Fruit fly (Drosophila melanogaster) whole organism, pupa: ENCODE results near the gene CG33159.

ENCODE experiments used
- CG12605 ChIP-seq: fragments of 200-800 bp; sonication (Bioruptor generic); IDR thresholded peaks from 2 replicates; pipeline ENCODE4 v1.3.6; 2022; ENCODE audit warnings: missing biosample characterization, missing genetic modification characterization
- CG13204 ChIP-seq: fragments of 200-800 bp; sonication (Bioruptor generic); optimal IDR thresholded peaks from 2 replicates; lab custom pipeline; 2018; ENCODE audit warnings: missing biosample characterization, mild to moderate bottlenecking, missing genetic modification characterization, moderate library complexity
- CG15710 ChIP-seq: fragments of 200-800 bp; sonication (Bioruptor generic); optimal IDR thresholded peaks from 2 replicates; lab custom pipeline; 2018; ENCODE audit warnings: missing biosample characterization, mild to moderate bottlenecking, missing genetic modification characterization, moderate library complexity
- CG17806 ChIP-seq: fragments of 200-800 bp; sonication (Bioruptor generic); optimal IDR thresholded peaks from 2 replicates; lab custom pipeline; 2018; ENCODE audit warnings: missing biosample characterization, mild to moderate bottlenecking, missing genetic modification characterization, moderate library complexity
- CG32121 ChIP-seq: fragments of 200-800 bp; sonication (Bioruptor generic); IDR thresholded peaks from 2 replicates; pipeline ENCODE4 v1.3.6; 2022; ENCODE audit warnings: missing biosample characterization, missing genetic modification characterization
- CG34367 ChIP-seq: fragments of 200-800 bp; sonication (Bioruptor generic); optimal IDR thresholded peaks from 2 replicates; lab custom pipeline; 2018; ENCODE audit warnings: missing biosample characterization, mild to moderate bottlenecking, missing genetic modification characterization
- CG8159 ChIP-seq: fragments of 200-800 bp; sonication (Bioruptor generic); optimal IDR thresholded peaks from 3 replicates; lab custom pipeline; 2018; ENCODE audit warnings: missing biosample characterization, mild to moderate bottlenecking, missing genetic modification characterization, moderate library complexity
- CG9948 ChIP-seq: fragments of 200-800 bp; sonication (Bioruptor generic); optimal IDR thresholded peaks from 2 replicates; lab custom pipeline; 2018; ENCODE audit warnings: missing biosample characterization, mild to moderate bottlenecking, missing genetic modification characterization, moderate library complexity
- D1 ChIP-seq: fragments of 200-800 bp; sonication (Bioruptor generic); optimal IDR thresholded peaks from 2 replicates; lab custom pipeline; 2018; ENCODE audit warnings: missing biosample characterization, mild to moderate bottlenecking, missing genetic modification characterization, moderate library complexity
- EcR ChIP-seq: fragments of 200-800 bp; sonication (Bioruptor generic); optimal IDR thresholded peaks from 3 replicates; lab custom pipeline; 2019; ENCODE audit warnings: missing biosample characterization, missing genetic modification characterization, mild to moderate bottlenecking, moderate library complexity, missing genetic modification reagents
- Pif1A ChIP-seq: fragments of 200-800 bp; sonication (Bioruptor generic); optimal IDR thresholded peaks from 3 replicates; lab custom pipeline; 2016; ENCODE audit warnings: missing biosample characterization, missing genetic modification characterization
- Snoo ChIP-seq: fragments of 200-800 bp; sonication (Bioruptor generic); optimal IDR thresholded peaks from 3 replicates; lab custom pipeline; 2017; ENCODE audit warnings: missing biosample characterization, mild to moderate bottlenecking, missing genetic modification characterization, inconsistent platforms

DNA sequence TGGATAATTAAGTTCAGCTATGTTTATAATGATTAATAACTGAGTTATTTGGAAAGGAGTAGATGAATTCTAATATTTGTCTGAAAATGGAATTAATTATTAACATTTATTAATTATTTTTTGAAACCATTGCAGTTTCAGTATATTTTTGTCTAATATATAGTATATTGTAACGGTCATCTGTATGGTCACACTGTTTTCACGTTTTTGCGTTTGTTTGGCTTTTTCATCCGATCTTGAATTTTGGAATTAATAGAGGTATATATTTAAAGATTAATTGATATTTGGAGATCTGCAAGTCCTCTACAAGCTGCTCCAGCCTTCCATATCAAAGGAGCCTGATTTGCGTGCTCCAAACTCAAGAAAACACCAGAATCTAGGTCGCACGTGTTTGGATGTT is 35.1 kb downstream of the CG33159 start, which contains the start of the genes CG32278 and CG32281:
- TF ChIP-seq EcR (GFP tag; lab: Kevin White, UChicago) (no peak), CG32121 (no peak), D1 (tag; lab: Kevin White, UChicago) (no peak), CG8159 (no peak), CG17806 (tag; lab: Kevin White, UChicago) (no peak), CG12605 (GFP tag; lab: Robert Waterston, UW) (no peak), CG13204 (GFP tag; lab: Kevin White, UChicago) (no peak), Pif1A (GFP tag; lab: Kevin White, UChicago) (no peak), CG34367 (no peak), Snoo (tag; lab: Kevin White, UChicago) (no peak), CG15710 (tag; lab: Kevin White, UChicago) (no peak), CG9948 (tag; lab: Kevin White, UChicago) (no peak)
